Fruit fly (Drosophila melanogaster) whole organism, wandering third instar larva: Measurements from ENCODE around the gene CG32971.

ENCODE experiments used
- Abd-B ChIP-seq: fragments of >200 bp; optimal IDR thresholded peaks from 2 replicates; lab custom pipeline; 2017; ENCODE audit warnings: missing biosample characterization, missing genetic modification characterization
- CG32264 ChIP-seq: fragments of 200-800 bp; sonication (Bioruptor generic); optimal IDR thresholded peaks from 2 replicates; lab custom pipeline; 2016; ENCODE audit warnings: missing biosample characterization, missing genetic modification characterization
- CG9705 ChIP-seq: fragments of 200-800 bp; sonication (Bioruptor generic); optimal IDR thresholded peaks from 2 replicates; lab custom pipeline; 2018; ENCODE audit warnings: missing biosample characterization, mild to moderate bottlenecking, missing genetic modification characterization
- Dfd ChIP-seq: fragments of >200 bp; optimal IDR thresholded peaks from 2 replicates; lab custom pipeline; 2017; ENCODE audit warnings: missing biosample characterization, missing genetic modification characterization
- Dif ChIP-seq: fragments of 200-275, 200-300 bp; sonication (Bioruptor generic); optimal IDR thresholded peaks from 2 replicates; lab custom pipeline; 2018; ENCODE audit warnings: missing biosample characterization, missing genetic modification characterization; ENCODE audit not compliant: partially characterized antibody
- GATAd ChIP-seq: sonication (Bioruptor generic); optimal IDR thresholded peaks from 2 replicates; lab custom pipeline; 2016; ENCODE audit warnings: missing biosample characterization, missing genetic modification characterization
- HLH106 ChIP-seq: fragments of 200-800 bp; optimal IDR thresholded peaks from 3 replicates; lab custom pipeline; 2019; ENCODE audit warnings: missing biosample characterization, mild to moderate bottlenecking, missing genetic modification characterization, moderate library complexity
- Hnf4 ChIP-seq: fragments of 200-800 bp; sonication (Bioruptor generic); optimal IDR thresholded peaks from 2 replicates; lab custom pipeline; 2016; ENCODE audit warnings: missing biosample characterization, mild to moderate bottlenecking, missing genetic modification characterization
- Hr78 ChIP-seq: fragments of >200 bp; optimal IDR thresholded peaks from 2 replicates; lab custom pipeline; 2017; ENCODE audit warnings: missing biosample characterization, missing genetic modification characterization
- Hr83 ChIP-seq: fragments of 200-300 bp; sonication (Bioruptor generic); optimal IDR thresholded peaks from 2 replicates; lab custom pipeline; 2016; ENCODE audit warnings: missing biosample characterization, mild to moderate bottlenecking, missing genetic modification characterization, moderate library complexity; ENCODE audit not compliant: poor library complexity, severe bottlenecking
- Jra ChIP-seq: sonication (Bioruptor generic); optimal IDR thresholded peaks from 2 replicates; lab custom pipeline; 2016; ENCODE audit warnings: missing biosample characterization, missing genetic modification characterization
- Mio ChIP-seq: sonication (Bioruptor generic); optimal IDR thresholded peaks from 2 replicates; lab custom pipeline; 2016; ENCODE audit warnings: missing biosample characterization, missing genetic modification characterization
- Myc ChIP-seq: fragments of >200 bp; optimal IDR thresholded peaks from 2 replicates; lab custom pipeline; 2017
- N ChIP-seq: fragments of >200 bp; optimal IDR thresholded peaks from 2 replicates; lab custom pipeline; 2018; ENCODE audit warnings: missing biosample characterization, missing external identifiers, missing genetic modification characterization
- OdsH ChIP-seq: fragments of 200-800 bp; sonication (Bioruptor generic); optimal IDR thresholded peaks from 2 replicates; lab custom pipeline; 2016; ENCODE audit warnings: missing biosample characterization, mild to moderate bottlenecking, missing genetic modification characterization
- Rel ChIP-seq, 2 experiments: fragments of 200-800 bp; sonication (Bioruptor generic) in 1 of 2; optimal IDR thresholded peaks; 2 replicates in 1 of 2; 3 replicates in 1 of 2; lab custom pipeline; 2016 to 2019; ENCODE audit warnings: mild to moderate bottlenecking in 2 of 2, missing biosample characterization in 2 of 2, missing genetic modification characterization in 2 of 2, moderate library complexity in 1 of 2
- Sp1 ChIP-seq: fragments of 200-800 bp; sonication (Bioruptor generic); optimal IDR thresholded peaks from 3 replicates; lab custom pipeline; 2019; ENCODE audit warnings: missing biosample characterization, mild to moderate bottlenecking, missing genetic modification characterization, moderate library complexity
- Vsx2 ChIP-seq: fragments of 200-300, 225-300 bp; sonication (Bioruptor generic); optimal IDR thresholded peaks from 2 replicates; lab custom pipeline; 2018; ENCODE audit warnings: missing biosample characterization, missing genetic modification characterization; ENCODE audit not compliant: partially characterized antibody
- br ChIP-seq: fragments of 200-800 bp; sonication (Bioruptor generic); optimal IDR thresholded peaks from 2 replicates; lab custom pipeline; 2016; ENCODE audit warnings: missing biosample characterization, missing genetic modification characterization
- dl ChIP-seq, 2 experiments: fragments of 175-275, 200-275 bp in 1 of 2; fragments of 200-275 bp in 1 of 2; sonication (Bioruptor generic); optimal IDR thresholded peaks; lab custom pipeline; 2018; ENCODE audit warnings: mild to moderate bottlenecking in 2 of 2, missing biosample characterization in 2 of 2, missing genetic modification characterization in 2 of 2, moderate library complexity in 2 of 2; ENCODE audit not compliant: partially characterized antibody in 2 of 2, insufficient read depth in 1 of 2
- dmrt93B ChIP-seq: fragments of 200-800 bp; sonication (Bioruptor generic); optimal IDR thresholded peaks from 2 replicates; lab custom pipeline; 2018; ENCODE audit warnings: missing biosample characterization, mild to moderate bottlenecking, missing genetic modification characterization
- dsf ChIP-seq: sonication (Bioruptor generic); optimal IDR thresholded peaks from 2 replicates; lab custom pipeline; 2016; ENCODE audit warnings: missing biosample characterization, missing genetic modification characterization, borderline replicate concordance
- ey ChIP-seq: fragments of 200-800 bp; sonication (Bioruptor generic); optimal IDR thresholded peaks from 2 replicates; lab custom pipeline; 2016; ENCODE audit warnings: missing biosample characterization, missing genetic modification characterization
- foxo ChIP-seq, 2 experiments: fragments of 200-800 bp; sonication (Bioruptor generic); optimal IDR thresholded peaks; 2 replicates in 1 of 2; 3 replicates in 1 of 2; lab custom pipeline; 2016 to 2017; ENCODE audit warnings: missing biosample characterization in 2 of 2, missing genetic modification characterization in 2 of 2
- fru ChIP-seq: fragments of 200-800 bp; sonication (Bioruptor generic); optimal IDR thresholded peaks from 3 replicates; lab custom pipeline; 2016; ENCODE audit warnings: missing biosample characterization, mild to moderate bottlenecking, missing genetic modification characterization
- h ChIP-seq: fragments of 200-800 bp; sonication (Bioruptor generic); optimal IDR thresholded peaks from 3 replicates; lab custom pipeline; 2016; ENCODE audit warnings: missing biosample characterization, mild to moderate bottlenecking, missing genetic modification characterization
- jim ChIP-seq: fragments of 175-275, 200-325 bp; sonication (Bioruptor generic); optimal IDR thresholded peaks from 2 replicates; lab custom pipeline; 2016; ENCODE audit warnings: missing biosample characterization, mild to moderate bottlenecking, missing genetic modification characterization
- lola ChIP-seq: fragments of >200 bp; optimal IDR thresholded peaks from 2 replicates; lab custom pipeline; 2017; ENCODE audit warnings: missing biosample characterization, missing genetic modification characterization
- psq ChIP-seq: fragments of 200-800 bp; sonication (Bioruptor generic); optimal IDR thresholded peaks from 3 replicates; lab custom pipeline; 2017; ENCODE audit warnings: missing biosample characterization, mild to moderate bottlenecking, missing genetic modification characterization, moderate library complexity
- rgr ChIP-seq: fragments of 200-800 bp; sonication (Bioruptor generic); optimal IDR thresholded peaks from 3 replicates; lab custom pipeline; 2016; ENCODE audit warnings: missing biosample characterization, mild to moderate bottlenecking, missing genetic modification characterization
- sage ChIP-seq: fragments of 200-800 bp; sonication (Bioruptor generic); optimal IDR thresholded peaks from 2 replicates; lab custom pipeline; 2016; ENCODE audit warnings: missing biosample characterization, mild to moderate bottlenecking, missing genetic modification characterization
- sv ChIP-seq: fragments of 200-800 bp; sonication (Bioruptor generic); optimal IDR thresholded peaks from 3 replicates; lab custom pipeline; 2016; ENCODE audit warnings: missing biosample characterization, missing genetic modification characterization
- tai ChIP-seq: sonication (Bioruptor generic); optimal IDR thresholded peaks from 2 replicates; lab custom pipeline; 2016; ENCODE audit warnings: missing biosample characterization, missing genetic modification characterization
- usp ChIP-seq: fragments of >200 bp; optimal IDR thresholded peaks from 2 replicates; lab custom pipeline; 2017; ENCODE audit warnings: missing biosample characterization, missing genetic modification characterization
- woc ChIP-seq: sonication (Bioruptor generic); optimal IDR thresholded peaks from 2 replicates; lab custom pipeline; 2016; ENCODE audit warnings: missing biosample characterization, mild to moderate bottlenecking, missing genetic modification characterization

CG32971 gene

dm6 chr2L:14237510-14238277, 36.9 kb upstream of the CG32971 start:
- TF ChIP-seq psq (peak; percentile 18), OdsH (no peak), HLH106 (peak; percentile 32), fru (GFP tag; lab: Kevin White, UChicago) (peak; percentile 40), CG9705 (peak; percentile 6), rgr (GFP tag; lab: Kevin White, UChicago) (no peak), GATAd (GFP tag; lab: Kevin White, UChicago) (no peak), h (GFP tag; lab: Kevin White, UChicago) (peak; percentile 22), Dif (GFP tag; lab: Kevin White, UChicago) (no peak), ey (no peak), lola (GFP tag; lab: Kevin White, UChicago) (no peak), Hr78 (GFP tag; lab: Kevin White, UChicago) (no peak), Jra (no peak), foxo (GFP tag; optimal IDR thresholded peaks at IDR 0.05; lab: Kevin White, UChicago) (peak in 1 of 2 experiments; percentile 9), Hnf4 (GFP tag; lab: Kevin White, UChicago) (no peak), Myc (lab: Kevin White, UChicago) (no peak), dmrt93B (GFP tag; lab: Kevin White, UChicago) (peak; percentile 18), sage (GFP tag; lab: Kevin White, UChicago) (no peak), Rel (GFP tag; optimal IDR thresholded peaks at IDR 0.05; lab: Kevin White, UChicago) (no peak), Rel (tag; optimal IDR thresholded peaks at IDR 0.05; lab: Kevin White, UChicago) (no peak), usp (GFP tag; lab: Kevin White, UChicago) (no peak), Sp1 (GFP tag; lab: Kevin White, UChicago) (peak; percentile 31), Mio (no peak), Abd-B (GFP tag; lab: Kevin White, UChicago) (no peak)

- no peak for TF ChIP-seq woc (GFP tag; lab: Kevin White, UChicago)
- no peak for TF ChIP-seq Vsx2 (GFP tag; lab: Kevin White, UChicago)
Observed at dm6 chr2L:14245003-14245402, 29.6 kb upstream of the CG32971 start.

dm6 chr2L:14245517-14245916, 29.1 kb upstream of the CG32971 start:
- TF ChIP-seq br (GFP tag; lab: Kevin White, UChicago) (no peak), sage (GFP tag; lab: Kevin White, UChicago) (no peak), Dfd (no peak), Mio (no peak), woc (GFP tag; lab: Kevin White, UChicago) (no peak), h (GFP tag; lab: Kevin White, UChicago) (no peak), Rel (GFP tag; optimal IDR thresholded peaks at IDR 0.05; lab: Kevin White, UChicago) (no peak), Rel (tag; optimal IDR thresholded peaks at IDR 0.05; lab: Kevin White, UChicago) (no peak), dl (GFP tag; optimal IDR thresholded peaks at IDR 0.05; lab: Kevin White, UChicago; ENCODE audit: insufficient read depth in 1 of 2, partially characterized antibody in 2 of 2) (no peak), Dif (GFP tag; lab: Kevin White, UChicago) (no peak), GATAd (GFP tag; lab: Kevin White, UChicago) (no peak), rgr (GFP tag; lab: Kevin White, UChicago) (no peak), lola (GFP tag; lab: Kevin White, UChicago) (no peak), sv (GFP tag; lab: Kevin White, UChicago) (no peak), fru (GFP tag; lab: Kevin White, UChicago) (no peak), foxo (GFP tag; optimal IDR thresholded peaks at IDR 0.05; lab: Kevin White, UChicago) (no peak), CG32264 (GFP tag; lab: Kevin White, UChicago) (no peak), N (GFP tag; lab: Kevin White, UChicago) (no peak)
- TF ChIP-seq, all 38 proteins: peak for 0

- TF ChIP-seq Dif (GFP tag; lab: Kevin White, UChicago) (no peak), CG32264 (GFP tag; lab: Kevin White, UChicago) (no peak), Rel (GFP tag; optimal IDR thresholded peaks at IDR 0.05; lab: Kevin White, UChicago) (no peak), Rel (tag; optimal IDR thresholded peaks at IDR 0.05; lab: Kevin White, UChicago) (no peak), dsf (GFP tag; lab: Kevin White, UChicago) (no peak), h (GFP tag; lab: Kevin White, UChicago) (no peak), tai (GFP tag; lab: Kevin White, UChicago) (no peak), Mio (no peak), jim (no peak), Myc (lab: Kevin White, UChicago) (no peak), CG9705 (no peak), Hr78 (GFP tag; lab: Kevin White, UChicago) (no peak), Hr83 (GFP tag; lab: Kevin White, UChicago) (no peak), sv (GFP tag; lab: Kevin White, UChicago) (no peak), Sp1 (GFP tag; lab: Kevin White, UChicago) (no peak), usp (GFP tag; lab: Kevin White, UChicago) (no peak), br (GFP tag; lab: Kevin White, UChicago) (no peak), ey (no peak)
Observed at dm6 chr2L:14245981-14246380, 28.6 kb upstream of the CG32971 start.
